Fruit fly (Drosophila melanogaster): Measurements from ENCODE around the gene CG4619.

Gene CG4619

DNA sequence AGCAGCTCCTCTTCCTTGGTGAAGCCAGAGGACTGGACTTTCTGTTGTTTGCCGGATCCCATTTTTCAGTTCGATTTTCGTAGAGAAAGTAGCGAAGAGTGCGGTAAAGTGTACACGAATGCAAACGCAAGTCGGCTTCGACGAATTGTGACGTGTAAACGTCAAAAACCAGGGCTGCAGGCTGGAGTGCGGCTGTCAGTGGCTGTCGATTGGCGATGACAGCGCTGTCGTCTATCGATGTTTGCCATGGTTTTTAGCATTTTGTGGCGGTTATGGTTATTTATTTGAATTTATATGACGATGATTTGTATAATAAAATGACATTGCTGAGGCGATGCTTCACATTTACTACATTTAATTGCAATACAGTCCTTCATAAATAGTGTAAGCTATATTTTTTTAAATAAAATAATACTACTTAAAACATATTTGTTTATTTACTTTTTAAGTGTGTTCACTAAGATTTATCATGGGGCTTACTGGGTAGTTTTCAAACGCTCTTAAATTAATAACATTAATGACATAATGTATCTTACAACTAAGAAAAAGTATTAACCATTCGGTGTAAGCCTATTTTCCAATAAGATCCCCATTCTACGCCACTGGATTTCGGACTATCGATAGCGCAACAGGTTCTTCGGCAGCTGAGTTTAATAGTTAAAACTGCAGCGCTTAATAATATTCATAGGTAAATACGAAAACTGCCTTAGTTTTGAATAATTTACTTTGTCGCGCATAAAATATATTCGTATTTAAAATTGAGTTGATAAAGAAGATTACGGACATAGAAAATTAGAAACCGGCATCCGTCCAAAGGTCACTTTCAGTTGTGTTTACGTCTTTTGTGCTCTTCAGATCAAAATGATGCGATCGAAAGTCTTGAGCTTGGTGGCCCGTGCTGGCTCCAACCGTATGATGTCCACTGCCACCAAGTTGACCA, 20.4 kb upstream of the CG4619 start, which contains the start of the genes CG5885 and CG4598 (continued):
- 0 out of 2 replicates have a peak, but pooled peaks have one; percentile 37 for TF ChIP-seq CG2129 (GFP tag; IDR thresholded peaks at IDR 0.05; ENCODE audit: partially characterized antibody)
- peak; percentile 75 for TF ChIP-seq Scr (GFP tag; IDR thresholded peaks at IDR 0.05; ENCODE audit: partially characterized antibody)
- TF ChIP-seq Sox100B (GFP tag; optimal IDR thresholded peaks at IDR 0.05): peak; percentile 65
- TF ChIP-seq Dek (tag; optimal IDR thresholded peaks at IDR 0.05): peak; percentile 76
- TF ChIP-seq stc (GFP tag; IDR thresholded peaks at IDR 0.05): peak; percentile 51
- peak; percentile 25 for TF ChIP-seq CG10147 (GFP tag; optimal IDR thresholded peaks at IDR 0.05)
- TF ChIP-seq Blimp-1 (GFP tag; optimal IDR thresholded peaks at IDR 0.05): peak; percentile 46
- TF ChIP-seq ATbp (GFP tag; optimal IDR thresholded peaks at IDR 0.05): peak; percentile 55
- peak; percentile 71 for TF ChIP-seq CG8924 (tag; optimal IDR thresholded peaks at IDR 0.05)
- no peak for TF ChIP-seq z (GFP tag; IDR thresholded peaks at IDR 0.05)
- TF ChIP-seq wor (GFP tag; IDR thresholded peaks at IDR 0.05): 0 out of 2 replicates have a peak, but pooled peaks have one; percentile 19
- TF ChIP-seq rib (GFP tag; IDR thresholded peaks at IDR 0.05): 0 out of 2 replicates have a peak, but pooled peaks have one; percentile 34
- no peak for TF ChIP-seq crol (GFP tag; IDR thresholded peaks at IDR 0.05)
- TF ChIP-seq Oli (tag; optimal IDR thresholded peaks at IDR 0.05): peak; percentile 62
- no peak for TF ChIP-seq sc (optimal IDR thresholded peaks at IDR 0.05)
- peak; percentile 28 for TF ChIP-seq sc (GFP tag; optimal IDR thresholded peaks at IDR 0.05)
- TF ChIP-seq jumu (GFP tag; optimal IDR thresholded peaks at IDR 0.05): peak; percentile 30
- TF ChIP-seq chinmo (GFP tag; IDR thresholded peaks at IDR 0.05; ENCODE audit: partially characterized antibody): peak; percentile 83; the same call in 2 of the 4 replicates
- peak; percentile 41 for TF ChIP-seq CG7786 (GFP tag; optimal IDR thresholded peaks at IDR 0.05)
- TF ChIP-seq CG18619 (GFP tag; optimal IDR thresholded peaks at IDR 0.05): peak; percentile 69
- no peak for TF ChIP-seq org-1 (GFP tag; optimal IDR thresholded peaks at IDR 0.05)
- TF ChIP-seq mam (GFP tag; optimal IDR thresholded peaks at IDR 0.05): peak; percentile 71
- peak; percentile 41; the same call in 2 of the 3 replicates for TF ChIP-seq H15 (GFP tag; IDR thresholded peaks at IDR 0.05)
- peak; percentile 41 for TF ChIP-seq HLH54F (GFP tag; optimal IDR thresholded peaks at IDR 0.05)
- TF ChIP-seq CG9817 (tag; optimal IDR thresholded peaks at IDR 0.05): peak; percentile 34
- 0 out of 2 replicates have a peak, but pooled peaks have one; percentile 28 for TF ChIP-seq CG11696 (GFP tag; IDR thresholded peaks at IDR 0.05)
- TF ChIP-seq CG3847 (GFP tag; IDR thresholded peaks at IDR 0.05): peak; percentile 59
- peak; percentile 56 for TF ChIP-seq CG17829 (tag; optimal IDR thresholded peaks at IDR 0.05)
- TF ChIP-seq CG12659 (GFP tag; optimal IDR thresholded peaks at IDR 0.05): peak; percentile 78
- TF ChIP-seq CG15479 (GFP tag; optimal IDR thresholded peaks at IDR 0.05): no peak
- TF ChIP-seq CG7839 (tag; optimal IDR thresholded peaks at IDR 0.05): peak; percentile 76
- TF ChIP-seq CG1024 (GFP tag; IDR thresholded peaks at IDR 0.05): peak; percentile 42
- TF ChIP-seq esg (GFP tag; conservative IDR thresholded peaks at IDR 0.05): peak; percentile 37; the same call in 1 of the 2 replicates
- TF ChIP-seq CG12219 (GFP tag; optimal IDR thresholded peaks at IDR 0.05): peak; percentile 59
- TF ChIP-seq Usf (GFP tag; optimal IDR thresholded peaks at IDR 0.05): no peak
- no peak for TF ChIP-seq CG5953 (GFP tag; IDR thresholded peaks at IDR 0.05)
- TF ChIP-seq cad (GFP tag; optimal IDR thresholded peaks at IDR 0.05): no peak
- no peak for TF ChIP-seq Tbp (GFP tag; optimal IDR thresholded peaks at IDR 0.05)
- TF ChIP-seq NC2β (GFP tag; optimal IDR thresholded peaks at IDR 0.05): peak; percentile 44
- TF ChIP-seq Ravus (GFP tag; IDR thresholded peaks at IDR 0.05): peak; percentile 31
- peak; percentile 66 to 74 for TF ChIP-seq bsh (GFP tag; optimal IDR thresholded peaks at IDR 0.05)
- no peak for TF ChIP-seq CG6254 (GFP tag; optimal IDR thresholded peaks at IDR 0.05)
- peak; percentile 65; the same call in 2 of the 3 replicates for TF ChIP-seq Mrtf (GFP tag; IDR thresholded peaks at IDR 0.05)
- peak; percentile 84 for TF ChIP-seq CG11504 (tag; optimal IDR thresholded peaks at IDR 0.05)
- TF ChIP-seq lov (optimal IDR thresholded peaks at IDR 0.05): no peak
- no peak for TF ChIP-seq lov (GFP tag; IDR thresholded peaks at IDR 0.05)
- no peak for TF ChIP-seq CG4360 (GFP tag; IDR thresholded peaks at IDR 0.05)
- peak; percentile 99 for TF ChIP-seq D19A (tag; optimal IDR thresholded peaks at IDR 0.05)
